Fruit fly (Drosophila melanogaster): ENCODE results near the gene CG17361.

CG17361 gene

DNA sequence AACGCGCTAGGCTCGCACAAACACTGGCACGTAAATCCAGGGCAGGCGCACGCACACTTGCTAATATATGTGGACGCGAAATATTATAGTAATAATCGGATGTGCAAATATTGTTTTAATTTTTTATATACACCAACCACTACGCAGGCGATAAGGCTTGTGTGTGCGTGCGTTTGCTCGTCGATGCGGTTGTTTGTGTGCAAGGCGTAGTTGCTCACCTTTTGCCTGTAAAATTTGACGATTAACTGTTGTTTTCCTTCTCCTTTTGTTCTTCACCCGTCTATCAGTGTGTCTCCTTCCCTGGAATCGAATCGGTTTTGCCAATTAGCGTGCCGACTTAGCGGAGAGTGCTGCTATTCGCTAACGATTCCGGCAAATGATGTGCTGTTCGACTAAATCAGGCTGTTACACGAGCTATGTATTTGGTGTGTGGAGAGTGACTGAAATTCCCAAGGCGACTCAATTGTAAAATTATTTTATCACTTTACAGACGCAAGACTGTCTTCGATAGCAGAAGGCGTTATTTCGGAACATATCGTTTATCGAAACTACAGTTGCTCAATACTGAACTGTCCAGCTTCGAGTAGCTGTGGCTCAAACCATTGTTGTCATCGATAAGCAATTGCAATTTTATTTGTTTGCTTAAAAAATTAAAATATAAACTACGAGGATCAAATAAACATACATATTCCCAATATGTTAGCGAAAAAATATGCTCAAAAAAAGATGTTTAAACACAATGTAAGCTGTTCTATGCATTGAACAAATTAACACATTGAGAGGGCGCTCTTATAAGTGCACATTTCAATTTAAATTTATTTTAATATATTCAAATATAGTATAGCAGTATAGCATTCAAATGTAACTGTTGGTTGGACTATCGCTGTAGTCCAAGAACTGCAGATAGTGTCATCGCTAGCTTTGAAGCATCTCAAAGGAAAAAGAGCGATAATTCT is 34.5 kb downstream of the CG17361 start, which contains the start of the genes CG6650 and endos:
Gene CG6650, plus strand, starts transcription at position 280 of the 956 bp plus-strand sequence.
Gene endos, minus strand, starts transcription at position 536 of the 956 bp plus-strand sequence.
- peak; percentile 64 for TF ChIP-seq nom (GFP tag; optimal IDR thresholded peaks at IDR 0.05)
- peak; percentile 58 for TF ChIP-seq nmo (GFP tag; optimal IDR thresholded peaks at IDR 0.05)
- TF ChIP-seq CG7357 (GFP tag; IDR thresholded peaks at IDR 0.05): no peak
- TF ChIP-seq sisA (GFP tag; IDR thresholded peaks at IDR 0.05): no peak
- no peak for TF ChIP-seq Oaz (GFP tag; IDR thresholded peaks at IDR 0.05)
- no peak for TF ChIP-seq CG8478 (optimal IDR thresholded peaks at IDR 0.05)
- TF ChIP-seq CG1792 (GFP tag; optimal IDR thresholded peaks at IDR 0.05): no peak
- peak; percentile 10 for TF ChIP-seq pum (GFP tag; optimal IDR thresholded peaks at IDR 0.05)
- 0 out of 3 replicates have a peak, but pooled peaks have one; percentile 33 for TF ChIP-seq CG11093 (GFP tag; IDR thresholded peaks at IDR 0.05)
- TF ChIP-seq Hr3 (GFP tag; optimal IDR thresholded peaks at IDR 0.05): peak; percentile 8
- peak; percentile 58 for TF ChIP-seq CG9932 (GFP tag; IDR thresholded peaks at IDR 0.05)
- TF ChIP-seq ro (GFP tag; IDR thresholded peaks at IDR 0.05): no peak
- TF ChIP-seq E2f2 (GFP tag; IDR thresholded peaks at IDR 0.05): peak; percentile 53; the same call in 1 of the 2 replicates
- no peak for TF ChIP-seq cas (GFP tag; IDR thresholded peaks at IDR 0.05)
- TF ChIP-seq slou (GFP tag; optimal IDR thresholded peaks at IDR 0.05): no peak
- TF ChIP-seq CG6272 (GFP tag; IDR thresholded peaks at IDR 0.05): no peak
- peak; percentile 43 for TF ChIP-seq exex (tag; optimal IDR thresholded peaks at IDR 0.05)
- TF ChIP-seq lbe (GFP tag; optimal IDR thresholded peaks at IDR 0.05): peak; percentile 47
- peak; percentile 84 for TF ChIP-seq CG6791 (GFP tag; IDR thresholded peaks at IDR 0.05; ENCODE audit: partially characterized antibody)
- peak; percentile 24; the same call in 1 of the 3 replicates for TF ChIP-seq Dbx (GFP tag; IDR thresholded peaks at IDR 0.05)
- peak; percentile 40 for TF ChIP-seq CG13424 (tag; optimal IDR thresholded peaks at IDR 0.05)
- TF ChIP-seq fu2 (GFP tag; optimal IDR thresholded peaks at IDR 0.05): no peak
- TF ChIP-seq HLH4C (GFP tag; IDR thresholded peaks at IDR 0.05; ENCODE audit: partially characterized antibody): peak; percentile 87
- peak; percentile 63 for TF ChIP-seq CG1603 (tag; optimal IDR thresholded peaks at IDR 0.05)
- peak; percentile 79 for TF ChIP-seq CG8388 (GFP tag; optimal IDR thresholded peaks at IDR 0.05)
- no peak for TF ChIP-seq zfh1 (GFP tag; IDR thresholded peaks at IDR 0.05)
- peak; percentile 85 for TF ChIP-seq Dll (GFP tag; IDR thresholded peaks at IDR 0.05; ENCODE audit: partially characterized antibody)
- TF ChIP-seq grn (GFP tag; optimal IDR thresholded peaks at IDR 0.05): peak; percentile 3
- TF ChIP-seq BEAF-32 (GFP tag; optimal IDR thresholded peaks at IDR 0.05): peak; percentile 83
- no peak for TF ChIP-seq stc (GFP tag; IDR thresholded peaks at IDR 0.05)
- peak; percentile 49 for TF ChIP-seq Dek (tag; optimal IDR thresholded peaks at IDR 0.05)
- peak; percentile 7 for TF ChIP-seq gcm (GFP tag; optimal IDR thresholded peaks at IDR 0.05)
- TF ChIP-seq CG32772 (GFP tag; IDR thresholded peaks at IDR 0.05): no peak
- no peak for TF ChIP-seq CG6175 (GFP tag; IDR thresholded peaks at IDR 0.05)
- TF ChIP-seq oc (tag; optimal IDR thresholded peaks at IDR 0.05): no peak
- no peak for TF ChIP-seq btn (GFP tag; optimal IDR thresholded peaks at IDR 0.05)
- TF ChIP-seq CTCF (GFP tag; optimal IDR thresholded peaks at IDR 0.05): no peak
- TF ChIP-seq az2 (GFP tag; optimal IDR thresholded peaks at IDR 0.05): peak; percentile 14
- TF ChIP-seq tap (tag; optimal IDR thresholded peaks at IDR 0.05): no peak
- TF ChIP-seq CG15269 (tag; optimal IDR thresholded peaks at IDR 0.05): peak; percentile 42
- 0 out of 2 replicates have a peak, but pooled peaks have one; percentile 23 for TF ChIP-seq sob (GFP tag; IDR thresholded peaks at IDR 0.05)
- TF ChIP-seq CG15479 (GFP tag; optimal IDR thresholded peaks at IDR 0.05): peak; percentile 49
- no peak for TF ChIP-seq CG1832 (GFP tag; optimal IDR thresholded peaks at IDR 0.05)
- TF ChIP-seq CG7928 (GFP tag; optimal IDR thresholded peaks at IDR 0.05): peak; percentile 68
- TF ChIP-seq CG17186 (GFP tag; optimal IDR thresholded peaks at IDR 0.05): peak; percentile 36
- TF ChIP-seq CG13894 (tag; optimal IDR thresholded peaks at IDR 0.05): peak; percentile 44
- TF ChIP-seq CG13287 (GFP tag; IDR thresholded peaks at IDR 0.05; ENCODE audit: partially characterized antibody): peak; percentile 78
- TF ChIP-seq Fer3 (tag; optimal IDR thresholded peaks at IDR 0.05): peak; percentile 3
- TF ChIP-seq CG12744 (GFP tag; optimal IDR thresholded peaks at IDR 0.05): no peak
